Worm (Caenorhabditis elegans): ENCODE measurements around the gene T11F8.1.
A peak's percentile ranks its signal among the peaks of the same experiment; 100 is the strongest.

The T11F8.1 gene

DNA sequence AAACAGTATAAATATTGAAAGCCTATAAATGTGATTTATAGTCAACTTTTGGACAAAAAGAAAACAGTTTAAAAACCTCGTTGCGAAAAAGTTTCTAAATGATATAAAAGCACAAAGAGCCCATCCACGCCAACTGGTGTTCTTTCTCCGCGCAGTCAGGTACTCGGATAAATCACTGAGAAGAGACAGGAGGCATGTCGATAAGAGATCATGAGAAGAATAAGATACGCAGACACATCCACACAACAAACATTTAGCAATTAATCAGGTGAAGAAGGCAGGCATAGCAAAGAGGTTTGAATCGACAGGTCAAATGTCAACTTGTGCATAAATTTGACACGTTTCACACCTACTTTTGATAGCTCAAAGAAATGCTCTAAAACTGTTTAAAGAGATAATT lies 28.4 kb downstream of the T11F8.1 start:
- TF ChIP-seq klf-2 (GFP tag; conservative IDR thresholded peaks at IDR 0.05) (no peak), cog-1 (tag; optimal IDR thresholded peaks at IDR 0.05) (peak; percentile 19)

DNA sequence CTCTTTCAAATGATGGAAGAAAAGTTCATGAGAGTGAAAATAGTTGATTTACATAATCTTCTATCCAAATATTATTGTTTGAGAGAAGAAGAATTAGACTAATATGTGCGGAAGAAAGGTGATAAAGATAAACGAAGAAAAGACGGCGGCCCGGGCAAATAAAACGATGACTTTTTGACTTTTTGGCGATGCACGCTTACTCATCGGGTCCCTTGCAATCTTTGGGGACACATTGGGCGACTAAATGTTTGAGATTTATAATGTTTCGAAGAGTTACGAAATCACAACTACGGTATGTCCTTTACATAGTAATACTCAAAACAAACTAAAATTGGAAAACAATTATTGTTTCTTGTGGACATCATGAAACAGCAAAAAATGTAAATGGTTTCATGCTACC lies 35.4 kb downstream of the T11F8.1 start:
- TF ChIP-seq med-1 (GFP tag; optimal IDR thresholded peaks at IDR 0.05; ENCODE audit: insufficient read depth) (no peak), ztf-29 (GFP tag; IDR thresholded peaks at IDR 0.05) (no peak)

DNA sequence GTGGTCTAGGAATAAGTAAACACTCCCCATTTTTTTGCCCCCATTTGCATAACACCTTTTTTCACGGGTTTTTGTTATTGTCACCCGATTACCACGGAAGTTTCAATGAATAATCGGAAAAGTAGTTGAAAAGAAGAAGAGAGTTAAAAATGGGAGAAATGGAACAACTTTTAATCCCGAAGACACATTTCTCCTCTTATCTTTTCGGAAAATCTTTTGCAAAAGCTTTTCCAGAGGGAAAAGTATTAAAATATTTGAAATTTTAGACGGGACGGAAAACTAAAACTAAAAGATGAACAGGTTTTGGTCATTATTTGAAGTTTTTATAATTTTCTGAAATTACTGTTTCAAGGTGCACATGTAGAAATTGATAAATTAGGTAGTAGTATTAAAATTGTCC lies 39.7 kb downstream of the T11F8.1 start:
- TF ChIP-seq tab-1 (GFP tag; IDR thresholded peaks at IDR 0.05) (no peak), klf-2 (GFP tag; conservative IDR thresholded peaks at IDR 0.05) (no peak), flt-1 (GFP tag; IDR thresholded peaks at IDR 0.05) (no peak), ztf-23 (GFP tag; IDR thresholded peaks at IDR 0.05) (no peak), ref-1 (GFP tag; conservative IDR thresholded peaks at IDR 0.05) (no peak), med-1 (GFP tag; optimal IDR thresholded peaks at IDR 0.05; ENCODE audit: insufficient read depth) (no peak), T22C8.4 (GFP tag; IDR thresholded peaks at IDR 0.05) (no peak), ztf-29 (GFP tag; IDR thresholded peaks at IDR 0.05) (no peak), cog-1 (tag; optimal IDR thresholded peaks at IDR 0.05) (no peak)

DNA sequence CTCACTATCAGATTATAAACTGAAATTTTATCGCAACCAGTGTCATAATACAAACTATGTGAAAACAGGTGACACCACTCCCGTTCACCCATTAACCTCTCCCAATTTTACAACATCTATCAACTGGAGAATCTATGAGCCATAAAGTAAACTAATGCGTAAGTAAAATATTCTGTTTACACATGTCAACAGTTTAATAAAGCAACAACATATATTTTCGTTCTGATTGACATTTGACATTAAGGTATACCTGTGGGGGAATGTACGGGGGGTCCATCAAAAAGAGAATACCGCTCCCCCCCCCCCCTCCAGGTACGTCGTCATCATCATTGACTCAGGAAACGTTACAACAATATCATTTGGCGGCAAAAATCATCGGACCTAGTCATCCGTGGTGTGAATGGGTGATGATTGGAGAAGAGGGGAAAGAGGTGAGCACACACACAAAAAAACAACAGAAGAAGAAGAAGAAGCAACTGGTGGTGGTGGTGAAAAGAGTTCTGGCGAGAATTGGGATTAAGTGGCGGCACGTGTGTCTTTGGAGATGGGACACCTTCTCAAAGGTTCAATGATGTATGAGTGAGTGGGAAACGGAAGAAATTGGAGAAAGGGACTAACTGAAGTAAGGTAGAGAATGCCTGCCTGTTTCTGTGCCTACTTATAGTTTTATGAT lies 47.5 kb downstream of the T11F8.1 start:
- TF ChIP-seq cog-1 (tag; optimal IDR thresholded peaks at IDR 0.05) (peak; percentile 45), klf-2 (GFP tag; conservative IDR thresholded peaks at IDR 0.05) (0 out of 2 replicates have a peak, but pooled peaks have one; percentile 23), tab-1 (GFP tag; IDR thresholded peaks at IDR 0.05) (no peak)

DNA sequence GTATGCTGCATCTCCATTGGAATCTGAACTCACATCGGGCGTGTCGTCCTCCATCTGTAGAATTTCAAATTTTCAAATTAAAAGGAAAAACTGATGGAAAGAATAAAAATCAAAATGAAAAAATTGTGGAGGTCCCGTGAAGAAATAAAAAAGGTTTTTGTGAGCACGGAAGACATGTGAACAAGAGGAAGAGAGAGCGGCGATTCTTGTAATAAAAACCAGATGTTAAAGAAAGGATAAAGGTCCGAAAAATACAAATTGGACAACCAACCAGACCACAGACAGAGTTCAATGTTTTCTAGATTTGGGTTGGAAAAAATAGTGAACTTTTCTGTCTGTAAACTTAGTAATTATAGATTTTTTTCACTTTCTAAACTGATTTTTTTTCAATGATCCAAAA lies 48.9 kb downstream of the T11F8.1 start, which contains the start of gene unc-5:
unc-5 (minus strand) TSS at position 54 of the 400 bp plus-strand sequence.
- TF ChIP-seq T22C8.4 (GFP tag; IDR thresholded peaks at IDR 0.05) (no peak), flt-1 (GFP tag; IDR thresholded peaks at IDR 0.05) (no peak), tab-1 (GFP tag; IDR thresholded peaks at IDR 0.05) (no peak), ztf-29 (GFP tag; IDR thresholded peaks at IDR 0.05) (no peak), klf-2 (GFP tag; conservative IDR thresholded peaks at IDR 0.05) (no peak), med-1 (GFP tag; optimal IDR thresholded peaks at IDR 0.05; ENCODE audit: insufficient read depth) (no peak), ztf-23 (GFP tag; IDR thresholded peaks at IDR 0.05) (no peak), cog-1 (tag; optimal IDR thresholded peaks at IDR 0.05) (no peak), ref-1 (GFP tag; conservative IDR thresholded peaks at IDR 0.05) (no peak)

All from whole organism, midembryonic.